Fruit fly (Drosophila melanogaster): ENCODE data around the gene CG13857.

The CG13857 gene

dm6 chr3R:22421618-22422017 lies 27.7 kb upstream of the CG13857 start (continued):
- TF ChIP-seq CG3163 (GFP tag; optimal IDR thresholded peaks at IDR 0.05) (no peak), CG5180 (GFP tag; optimal IDR thresholded peaks at IDR 0.05) (no peak), Optix (GFP tag; IDR thresholded peaks at IDR 0.05) (no peak), pho (GFP tag; optimal IDR thresholded peaks at IDR 0.05) (peak; percentile 62), CG9797 (GFP tag; optimal IDR thresholded peaks at IDR 0.05) (no peak), nerfin-1 (tag; optimal IDR thresholded peaks at IDR 0.05) (no peak), Abd-B (GFP tag; optimal IDR thresholded peaks at IDR 0.05) (no peak), CG1602 (GFP tag; optimal IDR thresholded peaks at IDR 0.05) (peak; percentile 14), Adf1 (GFP tag; IDR thresholded peaks at IDR 0.05) (peak; percentile 40), croc (GFP tag; conservative IDR thresholded peaks at IDR 0.05) (peak; percentile 32; the same call in 2 of the 3 replicates), Dll (GFP tag; IDR thresholded peaks at IDR 0.05; ENCODE audit: partially characterized antibody) (no peak), CG7271 (tag; optimal IDR thresholded peaks at IDR 0.05) (no peak), kni (GFP tag; optimal IDR thresholded peaks at IDR 0.05) (no peak), Ravus (GFP tag; IDR thresholded peaks at IDR 0.05) (peak; percentile 43), CG4854 (GFP tag; optimal IDR thresholded peaks at IDR 0.05) (no peak), slp2 (GFP tag; optimal IDR thresholded peaks at IDR 0.05) (no peak), CG9609 (GFP tag; optimal IDR thresholded peaks at IDR 0.05) (no peak), CG1024 (GFP tag; IDR thresholded peaks at IDR 0.05) (no peak), Sry-δ (GFP tag; optimal IDR thresholded peaks at IDR 0.05) (no peak), CG31365 (tag; optimal IDR thresholded peaks at IDR 0.05) (no peak), chinmo (GFP tag; IDR thresholded peaks at IDR 0.05; ENCODE audit: partially characterized antibody) (no peak), D19A (tag; optimal IDR thresholded peaks at IDR 0.05) (no peak), Dp (GFP tag; optimal IDR thresholded peaks at IDR 0.05) (no peak), cad (GFP tag; optimal IDR thresholded peaks at IDR 0.05) (no peak), CG30020 (tag; optimal IDR thresholded peaks at IDR 0.05) (no peak), odd (GFP tag; optimal IDR thresholded peaks at IDR 0.05) (no peak), D19B (GFP tag; optimal IDR thresholded peaks at IDR 0.05) (no peak), grau (tag; optimal IDR thresholded peaks at IDR 0.05) (peak; percentile 89), Drgx (GFP tag; IDR thresholded peaks at IDR 0.05) (peak; percentile 78), Lim3 (GFP tag; IDR thresholded peaks at IDR 0.05) (no peak), ftz-f1 (GFP tag; optimal IDR thresholded peaks at IDR 0.05) (no peak), CG6689 (GFP tag; IDR thresholded peaks at IDR 0.05) (peak; percentile 71), pros (GFP tag; optimal IDR thresholded peaks at IDR 0.05) (no peak), CG12744 (GFP tag; optimal IDR thresholded peaks at IDR 0.05) (peak; percentile 10), toy (GFP tag; IDR thresholded peaks at IDR 0.05) (no peak), cwo (GFP tag; optimal IDR thresholded peaks at IDR 0.05) (peak; percentile 37), CkIIα-i1 (GFP tag; IDR thresholded peaks at IDR 0.05) (no peak), B-H2 (GFP tag; optimal IDR thresholded peaks at IDR 0.05) (no peak), Hr3 (GFP tag; optimal IDR thresholded peaks at IDR 0.05) (peak; percentile 41), CG7786 (GFP tag; optimal IDR thresholded peaks at IDR 0.05) (peak; percentile 52), peb (GFP tag; IDR thresholded peaks at IDR 0.05) (no peak), CG17912 (GFP tag; optimal IDR thresholded peaks at IDR 0.05) (no peak), Tbp (GFP tag; optimal IDR thresholded peaks at IDR 0.05) (no peak), Dek (tag; optimal IDR thresholded peaks at IDR 0.05) (peak; percentile 57), wdn (GFP tag; IDR thresholded peaks at IDR 0.05) (peak; percentile 73; the same call in 1 of the 2 replicates), chif (GFP tag; optimal IDR thresholded peaks at IDR 0.05) (peak; percentile 24 to 51), ci (GFP tag; IDR thresholded peaks at IDR 0.05) (peak; percentile 80), sim (GFP tag; IDR thresholded peaks at IDR 0.05) (no peak), CG14014 (GFP tag; IDR thresholded peaks at IDR 0.05) (peak; percentile 83), Aef1 (GFP tag; IDR thresholded peaks at IDR 0.05) (peak; percentile 66), wor (GFP tag; IDR thresholded peaks at IDR 0.05) (no peak)
